Fruit fly (Drosophila melanogaster) whole organism, embryonic: ENCODE measurements around the gene mRpS18C.

Experiments
- Ada2b ChIP-seq: fragments of 200-800 bp; sonication (Bioruptor generic); IDR thresholded peaks from 2 replicates; pipeline ENCODE4 v1.3.6; 2022; ENCODE audit warnings: missing biosample characterization, missing genetic modification characterization
- Adf1 ChIP-seq: fragments of 200-800 bp; sonication (Bioruptor generic); IDR thresholded peaks from 2 replicates; pipeline ENCODE4 v1.3.6; 2022; ENCODE audit warnings: missing biosample characterization, missing genetic modification characterization
- CG12236 ChIP-seq: fragments of 200-800 bp; sonication (Bioruptor generic); optimal IDR thresholded peaks from 2 replicates; lab custom pipeline; 2016; ENCODE audit warnings: missing biosample characterization, missing genetic modification characterization
- CG13287 ChIP-seq: fragments of 200-800 bp; sonication (Bioruptor generic); IDR thresholded peaks from 2 replicates; pipeline ENCODE4 v1.3.6; 2022; ENCODE audit warnings: missing biosample characterization, missing genetic modification characterization; ENCODE audit not compliant: partially characterized antibody
- CG14050 ChIP-seq: fragments of 200-800 bp; sonication (Bioruptor generic); IDR thresholded peaks from 3 replicates; pipeline ENCODE4 v1.3.6; 2022; ENCODE audit warnings: missing biosample characterization, missing genetic modification characterization
- CG15696 ChIP-seq: fragments of 200-800 bp; sonication (Bioruptor generic); optimal IDR thresholded peaks from 2 replicates; lab custom pipeline; 2019; ENCODE audit warnings: missing biosample characterization, mild to moderate bottlenecking, missing genetic modification characterization, moderate library complexity
- CG17186 ChIP-seq: fragments of 200-800 bp; sonication (Bioruptor generic); optimal IDR thresholded peaks from 3 replicates; lab custom pipeline; 2017; ENCODE audit warnings: missing biosample characterization, missing genetic modification reagents, missing genetic modification characterization
- CG17385 ChIP-seq: fragments of 200-800 bp; sonication (Bioruptor generic); optimal IDR thresholded peaks from 3 replicates; lab custom pipeline; 2018; ENCODE audit warnings: missing biosample characterization, mild to moderate bottlenecking, missing genetic modification characterization
- CG18476 ChIP-seq: fragments of 200-800 bp; sonication (Bioruptor generic); optimal IDR thresholded peaks from 2 replicates; lab custom pipeline; 2016; ENCODE audit warnings: missing biosample characterization, mild to moderate bottlenecking, missing genetic modification characterization
- CG2199 ChIP-seq: fragments of 200-800 bp; sonication (Bioruptor generic); IDR thresholded peaks from 3 replicates; pipeline ENCODE4 v1.3.6; 2022; ENCODE audit warnings: missing biosample characterization, missing genetic modification characterization
- CG2678 ChIP-seq: fragments of 200-800 bp; sonication (Bioruptor generic); optimal IDR thresholded peaks from 3 replicates; lab custom pipeline; 2019; ENCODE audit warnings: missing biosample characterization, mild to moderate bottlenecking, missing genetic modification characterization, moderate library complexity
- CG2875 ChIP-seq: fragments of 200-800 bp; sonication (Bioruptor generic); optimal IDR thresholded peaks from 2 replicates; lab custom pipeline; 2017; ENCODE audit warnings: missing biosample characterization, mild to moderate bottlenecking, missing genetic modification characterization, missing genetic modification reagents
- CG30403 ChIP-seq: fragments of 200-800 bp; sonication (Bioruptor generic); optimal IDR thresholded peaks from 3 replicates; lab custom pipeline; 2016; ENCODE audit warnings: missing biosample characterization, missing genetic modification characterization
- CG3065 ChIP-seq: fragments of 200-800 bp; sonication (Bioruptor generic); optimal IDR thresholded peaks from 2 replicates; lab custom pipeline; 2016; ENCODE audit warnings: missing biosample characterization, missing genetic modification characterization
- CG32767 ChIP-seq: fragments of 200-800 bp; sonication (Bioruptor generic); IDR thresholded peaks from 2 replicates; pipeline ENCODE4 v1.3.6; 2022; ENCODE audit warnings: missing biosample characterization, missing genetic modification characterization
- CG4328 ChIP-seq: fragments of 200-800 bp; sonication (Bioruptor generic); optimal IDR thresholded peaks from 3 replicates; lab custom pipeline; 2017; ENCODE audit warnings: missing biosample characterization, missing genetic modification reagents, missing genetic modification characterization
- CG5953 ChIP-seq: fragments of 200-800 bp; sonication (Bioruptor generic); IDR thresholded peaks from 2 replicates; pipeline ENCODE4 v1.3.6; 2022; ENCODE audit warnings: missing biosample characterization, missing genetic modification characterization
- CG6272 ChIP-seq: fragments of 200-800 bp; sonication (Bioruptor generic); IDR thresholded peaks from 2 replicates; pipeline ENCODE4 v1.3.6; 2022; ENCODE audit warnings: missing biosample characterization, missing genetic modification characterization
- CG6683 ChIP-seq: fragments of 200-800 bp; sonication (Bioruptor generic); optimal IDR thresholded peaks from 2 replicates; lab custom pipeline; 2017; ENCODE audit warnings: missing biosample characterization, mild to moderate bottlenecking, missing genetic modification characterization, missing genetic modification reagents
- CG7556 ChIP-seq: fragments of 200-800 bp; sonication (Bioruptor generic); optimal IDR thresholded peaks from 2 replicates; lab custom pipeline; 2017; ENCODE audit warnings: missing biosample characterization, mild to moderate bottlenecking, missing genetic modification characterization
- CG7963 ChIP-seq: fragments of 200-800 bp; sonication (Bioruptor generic); IDR thresholded peaks from 3 replicates; pipeline ENCODE4 v1.3.6; 2022; ENCODE audit warnings: missing biosample characterization, missing genetic modification characterization; ENCODE audit not compliant: partially characterized antibody
- CG8924 ChIP-seq: fragments of 200-800 bp; optimal IDR thresholded peaks from 3 replicates; lab custom pipeline; 2019; ENCODE audit warnings: missing biosample characterization, mild to moderate bottlenecking, missing genetic modification characterization, moderate library complexity
- CG9932 ChIP-seq: fragments of 200-800 bp; sonication (Bioruptor generic); IDR thresholded peaks from 2 replicates; pipeline ENCODE4 v1.3.6; 2022; ENCODE audit warnings: missing biosample characterization, missing genetic modification characterization
- Dfd ChIP-seq, 2 experiments: fragments of >200 bp; optimal IDR thresholded peaks; 2 replicates each; lab custom pipeline; 2017; ENCODE audit warnings: missing biosample characterization in 2 of 2, missing genetic modification characterization in 2 of 2
- Hr51 ChIP-seq, 2 experiments: fragments of 200-800 bp; sonication (Bioruptor generic); optimal IDR thresholded peaks; 2 replicates in 1 of 2; 3 replicates in 1 of 2; lab custom pipeline; 2016 to 2018; ENCODE audit warnings: missing biosample characterization in 2 of 2, missing genetic modification characterization in 2 of 2, mild to moderate bottlenecking in 1 of 2, moderate library complexity in 1 of 2
- Lhr ChIP-seq: fragments of 200-800 bp; sonication (Bioruptor generic); optimal IDR thresholded peaks from 3 replicates; lab custom pipeline; 2017; ENCODE audit warnings: mild to moderate bottlenecking, missing biosample characterization, missing genetic modification reagents, missing genetic modification characterization
- NC2α ChIP-seq: fragments of 200-800 bp; sonication (Bioruptor generic); optimal IDR thresholded peaks from 2 replicates; lab custom pipeline; 2016; ENCODE audit warnings: missing biosample characterization, missing genetic modification characterization
- Nf-YC ChIP-seq: fragments of 200-800 bp; optimal IDR thresholded peaks from 3 replicates; lab custom pipeline; 2019; ENCODE audit warnings: missing biosample characterization, mild to moderate bottlenecking, missing genetic modification characterization, moderate library complexity
- NfI ChIP-seq: fragments of 200-800 bp; sonication (Bioruptor generic); optimal IDR thresholded peaks from 3 replicates; lab custom pipeline; 2018; ENCODE audit warnings: missing biosample characterization, mild to moderate bottlenecking, missing genetic modification characterization, moderate library complexity
- PHDP ChIP-seq: fragments of 200-800 bp; sonication (Bioruptor generic); optimal IDR thresholded peaks from 3 replicates; lab custom pipeline; 2018; ENCODE audit warnings: missing biosample characterization, mild to moderate bottlenecking, missing genetic modification characterization, moderate library complexity
- Poxn ChIP-seq: fragments of 200-800 bp; sonication (Bioruptor generic); IDR thresholded peaks from 2 replicates; pipeline ENCODE4 v1.3.6; 2022; ENCODE audit warnings: missing biosample characterization, missing genetic modification characterization
- Rfx ChIP-seq: fragments of 200-800 bp; sonication (Bioruptor generic); IDR thresholded peaks from 2 replicates; pipeline ENCODE4 v1.3.6; 2022; ENCODE audit warnings: missing biosample characterization, missing genetic modification characterization
- Trl ChIP-seq, 3 experiments: fragments of >200 bp in 2 of 3; fragments of 200-800 bp in 1 of 3; sonication (Bioruptor generic) in 1 of 3; optimal IDR thresholded peaks; 2 replicates in 1 of 3; 3 replicates in 2 of 3; lab custom pipeline; 2016 to 2017; ENCODE audit warnings: missing biosample characterization in 1 of 3, missing genetic modification characterization in 1 of 3
- al ChIP-seq: fragments of 200-800 bp; sonication (Bioruptor generic); IDR thresholded peaks from 2 replicates; pipeline ENCODE4 v1.3.6; 2022; ENCODE audit warnings: missing biosample characterization, missing genetic modification characterization
- cwo ChIP-seq: fragments of 200-800 bp; sonication (Bioruptor generic); optimal IDR thresholded peaks from 3 replicates; lab custom pipeline; 2017; ENCODE audit warnings: missing biosample characterization, missing genetic modification characterization, mild to moderate bottlenecking, moderate library complexity, missing genetic modification reagents
- eve ChIP-seq, 2 experiments: fragments of >200 bp; optimal IDR thresholded peaks; 2 replicates each; lab custom pipeline; 2017; ENCODE audit warnings: missing biosample characterization in 2 of 2, missing genetic modification characterization in 2 of 2
- fd3F ChIP-seq: fragments of 200-800 bp; sonication (Bioruptor generic); optimal IDR thresholded peaks from 2 replicates; lab custom pipeline; 2018; ENCODE audit warnings: missing biosample characterization, mild to moderate bottlenecking, missing genetic modification characterization, moderate library complexity
- fru ChIP-seq: fragments of >200 bp; optimal IDR thresholded peaks from 2 replicates; lab custom pipeline; 2017
- gem ChIP-seq: fragments of 200-800 bp; sonication (Bioruptor generic); optimal IDR thresholded peaks from 2 replicates; lab custom pipeline; 2019; ENCODE audit warnings: missing biosample characterization, mild to moderate bottlenecking, missing genetic modification characterization, moderate library complexity
- gsb-n ChIP-seq: fragments of 200-800 bp; sonication (Bioruptor generic); optimal IDR thresholded peaks from 3 replicates; lab custom pipeline; 2018; ENCODE audit warnings: missing biosample characterization, mild to moderate bottlenecking, missing genetic modification characterization
- ham ChIP-seq: fragments of 200-800 bp; sonication (Bioruptor generic); IDR thresholded peaks from 2 replicates; pipeline ENCODE4 v1.3.6; 2022; ENCODE audit warnings: missing biosample characterization, missing genetic modification characterization
- ind ChIP-seq: fragments of 200-800 bp; sonication (Bioruptor generic); optimal IDR thresholded peaks from 3 replicates; lab custom pipeline; 2016; ENCODE audit warnings: missing biosample characterization, missing genetic modification characterization
- maf-S ChIP-seq: fragments of 200-800 bp; sonication (Bioruptor generic); optimal IDR thresholded peaks from 2 replicates; lab custom pipeline; 2016; ENCODE audit warnings: missing biosample characterization, missing genetic modification characterization
- pho ChIP-seq: fragments of 200-800 bp; sonication (Bioruptor generic); optimal IDR thresholded peaks from 2 replicates; lab custom pipeline; 2016; ENCODE audit warnings: missing biosample characterization, missing genetic modification characterization
- scrt ChIP-seq: fragments of 200-800 bp; sonication (Bioruptor generic); optimal IDR thresholded peaks from 2 replicates; lab custom pipeline; 2018; ENCODE audit warnings: missing biosample characterization, mild to moderate bottlenecking, missing genetic modification characterization, moderate library complexity
- sisA ChIP-seq: fragments of 200-800 bp; sonication (Bioruptor generic); IDR thresholded peaks from 2 replicates; pipeline ENCODE4 v1.3.6; 2022; ENCODE audit warnings: missing biosample characterization, missing genetic modification characterization
- stc ChIP-seq: fragments of 200-800 bp; sonication (Bioruptor generic); IDR thresholded peaks from 2 replicates; pipeline ENCODE4 v1.3.6; 2022; ENCODE audit warnings: missing biosample characterization, missing genetic modification characterization
- tap ChIP-seq: fragments of 200-800 bp; optimal IDR thresholded peaks from 3 replicates; lab custom pipeline; 2019; ENCODE audit warnings: missing biosample characterization, mild to moderate bottlenecking, missing genetic modification characterization, moderate library complexity
- tna ChIP-seq: fragments of 200-800 bp; sonication (Bioruptor generic); IDR thresholded peaks from 2 replicates; pipeline ENCODE4 v1.3.6; 2022; ENCODE audit warnings: missing biosample characterization, missing genetic modification characterization; ENCODE audit not compliant: partially characterized antibody
- usp ChIP-seq: fragments of >200 bp; optimal IDR thresholded peaks from 2 replicates; lab custom pipeline; 2017; ENCODE audit warnings: missing biosample characterization, missing genetic modification characterization
- vvl ChIP-seq: fragments of 200-800 bp; sonication (Bioruptor generic); IDR thresholded peaks from 2 replicates; pipeline ENCODE4 v1.3.6; 2022; ENCODE audit warnings: missing biosample characterization, missing genetic modification characterization

The mRpS18C gene

DNA sequence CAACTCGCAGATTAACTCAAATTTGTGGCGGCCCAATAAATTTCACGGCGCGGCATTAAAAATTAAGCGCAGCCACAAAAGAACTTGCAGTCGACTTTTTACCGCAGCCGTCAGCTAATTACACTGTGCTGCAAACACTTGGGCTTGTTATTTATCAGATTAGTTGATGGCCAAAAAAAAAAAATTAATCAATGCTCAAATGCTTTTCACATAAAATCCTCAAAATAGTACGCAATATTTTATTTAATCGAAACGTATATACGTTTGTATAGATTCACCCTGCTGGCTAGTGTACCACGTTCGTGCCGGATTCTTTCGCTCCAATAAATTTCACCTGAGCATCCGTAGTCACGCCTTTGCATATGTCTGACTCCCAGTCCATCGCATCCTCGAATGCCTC is 10.0 kb upstream of the mRpS18C start (continued):
- TF ChIP-seq CG2875 (GFP tag; lab: Kevin White, UChicago) (peak; percentile 35), CG3065 (GFP tag; lab: Kevin White, UChicago) (no peak), CG8924 (tag; lab: Kevin White, UChicago) (no peak), NfI (GFP tag; lab: Kevin White, UChicago) (peak; percentile 30), CG18476 (GFP tag; lab: Kevin White, UChicago) (no peak), stc (GFP tag; lab: Robert Waterston, UW) (peak; percentile 47; the same call in 1 of the 2 replicates), Nf-YC (no peak), usp (GFP tag; lab: Kevin White, UChicago) (no peak), Trl (optimal IDR thresholded peaks at IDR 0.05; lab: Kevin White, UChicago) (no peak), Trl (GFP tag; optimal IDR thresholded peaks at IDR 0.05; lab: Kevin White, UChicago) (peak; percentile 11), CG17186 (no peak), ind (GFP tag; lab: Kevin White, UChicago) (peak; percentile 49), Lhr (GFP tag; lab: Kevin White, UChicago) (no peak), CG7963 (GFP tag; lab: Robert Waterston, UW) (no peak), Ada2b (GFP tag; lab: Robert Waterston, UW) (peak; percentile 38; the same call in 1 of the 2 replicates), CG17385 (GFP tag; lab: Kevin White, UChicago) (peak; percentile 31), PHDP (tag; lab: Kevin White, UChicago) (peak; percentile 58), Poxn (GFP tag; lab: Robert Waterston, UW) (no peak), CG30403 (GFP tag; lab: Kevin White, UChicago) (peak; percentile 54), CG6683 (GFP tag; lab: Kevin White, UChicago) (no peak), cwo (peak; percentile 27), CG12236 (GFP tag; lab: Kevin White, UChicago) (peak; percentile 38), scrt (GFP tag; lab: Kevin White, UChicago) (peak; percentile 20), eve (GFP tag; optimal IDR thresholded peaks at IDR 0.05; lab: Kevin White, UChicago) (peak in 1 of 2 experiments; percentile 14), tna (no peak), CG7556 (GFP tag; lab: Kevin White, UChicago) (peak; percentile 40), gem (tag; lab: Kevin White, UChicago) (peak; percentile 70), ham (GFP tag; lab: Robert Waterston, UW) (no peak), CG2199 (GFP tag; lab: Robert Waterston, UW) (no peak), Adf1 (GFP tag; lab: Robert Waterston, UW) (no peak), CG9932 (peak; percentile 36; the same call in 1 of the 2 replicates), CG14050 (GFP tag; lab: Robert Waterston, UW) (no peak), CG5953 (GFP tag; lab: Robert Waterston, UW) (no peak), vvl (GFP tag; lab: Robert Waterston, UW) (peak; percentile 83), Hr51 (GFP tag; optimal IDR thresholded peaks at IDR 0.05; lab: Kevin White, UChicago) (peak in 1 of 2 experiments; percentile 42), fru (lab: Kevin White, UChicago) (no peak), pho (GFP tag; lab: Kevin White, UChicago) (no peak), CG15696 (tag; lab: Kevin White, UChicago) (no peak), CG4328 (GFP tag; lab: Kevin White, UChicago) (no peak), Dfd (GFP tag; optimal IDR thresholded peaks at IDR 0.05; lab: Kevin White, UChicago) (no peak), tap (peak; percentile 17), fd3F (GFP tag; lab: Kevin White, UChicago) (no peak), Rfx (peak; percentile 49), CG2678 (tag; lab: Kevin White, UChicago) (peak; percentile 62), NC2α (GFP tag; lab: Kevin White, UChicago) (no peak), CG13287 (GFP tag; lab: Robert Waterston, UW) (no peak), CG32767 (0 out of 2 replicates have a peak, but pooled peaks have one; percentile 23), maf-S (GFP tag; lab: Kevin White, UChicago) (no peak), gsb-n (tag; lab: Kevin White, UChicago) (peak; percentile 47), sisA (peak; percentile 38), al (GFP tag; lab: Robert Waterston, UW) (no peak), CG6272 (GFP tag; lab: Robert Waterston, UW) (peak; percentile 38; the same call in 1 of the 2 replicates)
